Fruit fly (Drosophila melanogaster) whole organism, wandering third instar larva: ENCODE data around the gene CG44174.

Experiments used
- Abd-B ChIP-seq: fragments of >200 bp; optimal IDR thresholded peaks from 2 replicates; lab custom pipeline; 2017; ENCODE audit warnings: missing biosample characterization, missing genetic modification characterization
- CG32264 ChIP-seq: fragments of 200-800 bp; sonication (Bioruptor generic); optimal IDR thresholded peaks from 2 replicates; lab custom pipeline; 2016; ENCODE audit warnings: missing biosample characterization, missing genetic modification characterization
- CG9705 ChIP-seq: fragments of 200-800 bp; sonication (Bioruptor generic); optimal IDR thresholded peaks from 2 replicates; lab custom pipeline; 2018; ENCODE audit warnings: missing biosample characterization, mild to moderate bottlenecking, missing genetic modification characterization
- CrebA ChIP-seq: fragments of 200-800 bp; sonication (Bioruptor generic); optimal IDR thresholded peaks from 2 replicates; lab custom pipeline; 2016; ENCODE audit warnings: missing biosample characterization, mild to moderate bottlenecking, missing genetic modification characterization, borderline replicate concordance
- Dfd ChIP-seq: fragments of >200 bp; optimal IDR thresholded peaks from 2 replicates; lab custom pipeline; 2017; ENCODE audit warnings: missing biosample characterization, missing genetic modification characterization
- Dif ChIP-seq: fragments of 200-275, 200-300 bp; sonication (Bioruptor generic); optimal IDR thresholded peaks from 2 replicates; lab custom pipeline; 2018; ENCODE audit warnings: missing biosample characterization, missing genetic modification characterization; ENCODE audit not compliant: partially characterized antibody
- GATAd ChIP-seq: sonication (Bioruptor generic); optimal IDR thresholded peaks from 2 replicates; lab custom pipeline; 2016; ENCODE audit warnings: missing biosample characterization, missing genetic modification characterization
- HLH106 ChIP-seq: fragments of 200-800 bp; optimal IDR thresholded peaks from 3 replicates; lab custom pipeline; 2019; ENCODE audit warnings: missing biosample characterization, mild to moderate bottlenecking, missing genetic modification characterization, moderate library complexity
- Hnf4 ChIP-seq: fragments of 200-800 bp; sonication (Bioruptor generic); optimal IDR thresholded peaks from 2 replicates; lab custom pipeline; 2016; ENCODE audit warnings: missing biosample characterization, mild to moderate bottlenecking, missing genetic modification characterization
- Hr78 ChIP-seq: fragments of >200 bp; optimal IDR thresholded peaks from 2 replicates; lab custom pipeline; 2017; ENCODE audit warnings: missing biosample characterization, missing genetic modification characterization
- Hr83 ChIP-seq: fragments of 200-300 bp; sonication (Bioruptor generic); optimal IDR thresholded peaks from 2 replicates; lab custom pipeline; 2016; ENCODE audit warnings: missing biosample characterization, mild to moderate bottlenecking, missing genetic modification characterization, moderate library complexity; ENCODE audit not compliant: poor library complexity, severe bottlenecking
- Jra ChIP-seq: sonication (Bioruptor generic); optimal IDR thresholded peaks from 2 replicates; lab custom pipeline; 2016; ENCODE audit warnings: missing biosample characterization, missing genetic modification characterization
- Mio ChIP-seq: sonication (Bioruptor generic); optimal IDR thresholded peaks from 2 replicates; lab custom pipeline; 2016; ENCODE audit warnings: missing biosample characterization, missing genetic modification characterization
- Myc ChIP-seq: fragments of >200 bp; optimal IDR thresholded peaks from 2 replicates; lab custom pipeline; 2017
- N ChIP-seq: fragments of >200 bp; optimal IDR thresholded peaks from 2 replicates; lab custom pipeline; 2018; ENCODE audit warnings: missing biosample characterization, missing external identifiers, missing genetic modification characterization
- OdsH ChIP-seq: fragments of 200-800 bp; sonication (Bioruptor generic); optimal IDR thresholded peaks from 2 replicates; lab custom pipeline; 2016; ENCODE audit warnings: missing biosample characterization, mild to moderate bottlenecking, missing genetic modification characterization
- Rel ChIP-seq, 2 experiments: fragments of 200-800 bp; sonication (Bioruptor generic) in 1 of 2; optimal IDR thresholded peaks; 2 replicates in 1 of 2; 3 replicates in 1 of 2; lab custom pipeline; 2016 to 2019; ENCODE audit warnings: mild to moderate bottlenecking in 2 of 2, missing biosample characterization in 2 of 2, missing genetic modification characterization in 2 of 2, moderate library complexity in 1 of 2
- Sp1 ChIP-seq: fragments of 200-800 bp; sonication (Bioruptor generic); optimal IDR thresholded peaks from 3 replicates; lab custom pipeline; 2019; ENCODE audit warnings: missing biosample characterization, mild to moderate bottlenecking, missing genetic modification characterization, moderate library complexity
- Vsx2 ChIP-seq: fragments of 200-300, 225-300 bp; sonication (Bioruptor generic); optimal IDR thresholded peaks from 2 replicates; lab custom pipeline; 2018; ENCODE audit warnings: missing biosample characterization, missing genetic modification characterization; ENCODE audit not compliant: partially characterized antibody
- br ChIP-seq: fragments of 200-800 bp; sonication (Bioruptor generic); optimal IDR thresholded peaks from 2 replicates; lab custom pipeline; 2016; ENCODE audit warnings: missing biosample characterization, missing genetic modification characterization
- brk ChIP-seq: fragments of 200-800 bp; sonication (Bioruptor generic); optimal IDR thresholded peaks from 2 replicates; lab custom pipeline; 2016; ENCODE audit warnings: missing biosample characterization, mild to moderate bottlenecking, missing genetic modification characterization
- dl ChIP-seq, 2 experiments: fragments of 175-275, 200-275 bp in 1 of 2; fragments of 200-275 bp in 1 of 2; sonication (Bioruptor generic); optimal IDR thresholded peaks; lab custom pipeline; 2018; ENCODE audit warnings: mild to moderate bottlenecking in 2 of 2, missing biosample characterization in 2 of 2, missing genetic modification characterization in 2 of 2, moderate library complexity in 2 of 2; ENCODE audit not compliant: partially characterized antibody in 2 of 2, insufficient read depth in 1 of 2
- dmrt93B ChIP-seq: fragments of 200-800 bp; sonication (Bioruptor generic); optimal IDR thresholded peaks from 2 replicates; lab custom pipeline; 2018; ENCODE audit warnings: missing biosample characterization, mild to moderate bottlenecking, missing genetic modification characterization
- dsf ChIP-seq: sonication (Bioruptor generic); optimal IDR thresholded peaks from 2 replicates; lab custom pipeline; 2016; ENCODE audit warnings: missing biosample characterization, missing genetic modification characterization, borderline replicate concordance
- ey ChIP-seq: fragments of 200-800 bp; sonication (Bioruptor generic); optimal IDR thresholded peaks from 2 replicates; lab custom pipeline; 2016; ENCODE audit warnings: missing biosample characterization, missing genetic modification characterization
- foxo ChIP-seq, 2 experiments: fragments of 200-800 bp; sonication (Bioruptor generic); optimal IDR thresholded peaks; 2 replicates in 1 of 2; 3 replicates in 1 of 2; lab custom pipeline; 2016 to 2017; ENCODE audit warnings: missing biosample characterization in 2 of 2, missing genetic modification characterization in 2 of 2
- fru ChIP-seq: fragments of 200-800 bp; sonication (Bioruptor generic); optimal IDR thresholded peaks from 3 replicates; lab custom pipeline; 2016; ENCODE audit warnings: missing biosample characterization, mild to moderate bottlenecking, missing genetic modification characterization
- h ChIP-seq: fragments of 200-800 bp; sonication (Bioruptor generic); optimal IDR thresholded peaks from 3 replicates; lab custom pipeline; 2016; ENCODE audit warnings: missing biosample characterization, mild to moderate bottlenecking, missing genetic modification characterization
- jim ChIP-seq: fragments of 175-275, 200-325 bp; sonication (Bioruptor generic); optimal IDR thresholded peaks from 2 replicates; lab custom pipeline; 2016; ENCODE audit warnings: missing biosample characterization, mild to moderate bottlenecking, missing genetic modification characterization
- lola ChIP-seq: fragments of >200 bp; optimal IDR thresholded peaks from 2 replicates; lab custom pipeline; 2017; ENCODE audit warnings: missing biosample characterization, missing genetic modification characterization
- pan ChIP-seq: fragments of >200 bp; optimal IDR thresholded peaks from 2 replicates; lab custom pipeline; 2017
- psq ChIP-seq: fragments of 200-800 bp; sonication (Bioruptor generic); optimal IDR thresholded peaks from 3 replicates; lab custom pipeline; 2017; ENCODE audit warnings: missing biosample characterization, mild to moderate bottlenecking, missing genetic modification characterization, moderate library complexity
- rgr ChIP-seq: fragments of 200-800 bp; sonication (Bioruptor generic); optimal IDR thresholded peaks from 3 replicates; lab custom pipeline; 2016; ENCODE audit warnings: missing biosample characterization, mild to moderate bottlenecking, missing genetic modification characterization
- sage ChIP-seq: fragments of 200-800 bp; sonication (Bioruptor generic); optimal IDR thresholded peaks from 2 replicates; lab custom pipeline; 2016; ENCODE audit warnings: missing biosample characterization, mild to moderate bottlenecking, missing genetic modification characterization
- sv ChIP-seq: fragments of 200-800 bp; sonication (Bioruptor generic); optimal IDR thresholded peaks from 3 replicates; lab custom pipeline; 2016; ENCODE audit warnings: missing biosample characterization, missing genetic modification characterization
- tai ChIP-seq: sonication (Bioruptor generic); optimal IDR thresholded peaks from 2 replicates; lab custom pipeline; 2016; ENCODE audit warnings: missing biosample characterization, missing genetic modification characterization
- usp ChIP-seq: fragments of >200 bp; optimal IDR thresholded peaks from 2 replicates; lab custom pipeline; 2017; ENCODE audit warnings: missing biosample characterization, missing genetic modification characterization
- woc ChIP-seq: sonication (Bioruptor generic); optimal IDR thresholded peaks from 2 replicates; lab custom pipeline; 2016; ENCODE audit warnings: missing biosample characterization, mild to moderate bottlenecking, missing genetic modification characterization

CG44174 gene

dm6 chr3R:19282832-19283231, 14.7 kb downstream of the CG44174 start:
- TF ChIP-seq rgr (GFP tag; lab: Kevin White, UChicago) (peak; percentile 12), HLH106 (tag; lab: Kevin White, UChicago) (peak; percentile 27), Hnf4 (GFP tag; lab: Kevin White, UChicago) (no peak), Rel (GFP tag; optimal IDR thresholded peaks at IDR 0.05; lab: Kevin White, UChicago) (no peak), Rel (tag; optimal IDR thresholded peaks at IDR 0.05; lab: Kevin White, UChicago) (peak; percentile 20)

dm6 chr3R:19282240-19282639, 15.3 kb downstream of the CG44174 start:
- TF ChIP-seq br (peak; percentile 77), Sp1 (peak; percentile 64), Hr83 (GFP tag; lab: Kevin White, UChicago) (no peak), CG32264 (GFP tag; lab: Kevin White, UChicago) (no peak), lola (GFP tag; lab: Kevin White, UChicago) (no peak), CrebA (no peak), brk (GFP tag; lab: Kevin White, UChicago) (no peak), usp (no peak), fru (GFP tag; lab: Kevin White, UChicago) (peak; percentile 78), ey (GFP tag; lab: Kevin White, UChicago) (peak; percentile 75), dsf (GFP tag; lab: Kevin White, UChicago) (no peak), h (GFP tag; lab: Kevin White, UChicago) (peak; percentile 81), foxo (GFP tag; optimal IDR thresholded peaks at IDR 0.05; lab: Kevin White, UChicago) (peak in 1 of 2 experiments; percentile 62), Abd-B (GFP tag; lab: Kevin White, UChicago) (no peak), Rel (GFP tag; optimal IDR thresholded peaks at IDR 0.05; lab: Kevin White, UChicago) (peak; percentile 1), Rel (tag; optimal IDR thresholded peaks at IDR 0.05; lab: Kevin White, UChicago) (no peak), sage (peak; percentile 56), Myc (lab: Kevin White, UChicago) (no peak), N (GFP tag; lab: Kevin White, UChicago) (no peak), dmrt93B (GFP tag; lab: Kevin White, UChicago) (peak; percentile 16), Dfd (GFP tag; lab: Kevin White, UChicago) (no peak), OdsH (GFP tag; lab: Kevin White, UChicago) (peak; percentile 64), Hr78 (no peak), Jra (GFP tag; lab: Kevin White, UChicago) (no peak), CG9705 (GFP tag; lab: Kevin White, UChicago) (no peak), jim (GFP tag; lab: Kevin White, UChicago) (no peak), Vsx2 (GFP tag; lab: Kevin White, UChicago) (no peak), Hnf4 (GFP tag; lab: Kevin White, UChicago) (peak; percentile 48), Dif (GFP tag; lab: Kevin White, UChicago) (no peak), tai (GFP tag; lab: Kevin White, UChicago) (no peak), sv (GFP tag; lab: Kevin White, UChicago) (no peak), HLH106 (tag; lab: Kevin White, UChicago) (peak; percentile 70), rgr (GFP tag; lab: Kevin White, UChicago) (peak; percentile 74), woc (GFP tag; lab: Kevin White, UChicago) (peak; percentile 57), Mio (GFP tag; lab: Kevin White, UChicago) (peak; percentile 11), psq (peak; percentile 45), GATAd (GFP tag; lab: Kevin White, UChicago) (no peak), dl (GFP tag; optimal IDR thresholded peaks at IDR 0.05; lab: Kevin White, UChicago; ENCODE audit: insufficient read depth in 1 of 2, partially characterized antibody in 2 of 2) (no peak), pan (no peak)

DNA sequence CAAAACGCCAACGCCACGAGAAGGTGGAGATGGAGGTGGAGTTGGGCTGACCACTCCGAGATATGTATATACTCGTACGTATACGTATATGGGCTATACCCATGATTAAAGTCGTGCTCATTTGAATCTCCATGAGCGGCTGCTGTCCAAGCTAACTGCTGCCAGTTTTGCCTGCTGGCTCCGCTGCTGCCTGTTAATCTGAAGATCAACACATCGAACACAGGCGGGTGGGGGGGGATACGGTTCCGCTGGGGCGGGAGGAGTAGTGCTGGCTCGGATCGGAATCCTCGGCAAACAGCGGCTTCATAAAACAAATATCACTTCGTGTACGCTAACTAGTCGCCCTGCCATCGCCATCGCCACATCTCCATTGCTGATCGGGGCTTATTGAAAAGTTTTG, 21.4 kb downstream of the CG44174 start:
- no peak for TF ChIP-seq Myc (lab: Kevin White, UChicago)
- TF ChIP-seq foxo (GFP tag; optimal IDR thresholded peaks at IDR 0.05; lab: Kevin White, UChicago) = no peak
- TF ChIP-seq sv (GFP tag; lab: Kevin White, UChicago) = no peak
- no peak for TF ChIP-seq OdsH (GFP tag; lab: Kevin White, UChicago)
- TF ChIP-seq HLH106 (tag; lab: Kevin White, UChicago) = no peak
- TF ChIP-seq Abd-B (GFP tag; lab: Kevin White, UChicago) = no peak
- no peak for TF ChIP-seq CrebA
- TF ChIP-seq Rel (GFP tag; optimal IDR thresholded peaks at IDR 0.05; lab: Kevin White, UChicago) = no peak
- no peak for TF ChIP-seq Rel (tag; optimal IDR thresholded peaks at IDR 0.05; lab: Kevin White, UChicago)
- TF ChIP-seq h (GFP tag; lab: Kevin White, UChicago) = no peak
- TF ChIP-seq dmrt93B (GFP tag; lab: Kevin White, UChicago) = no peak
- no peak for TF ChIP-seq Vsx2 (GFP tag; lab: Kevin White, UChicago)
- no peak for TF ChIP-seq dsf (GFP tag; lab: Kevin White, UChicago)
- TF ChIP-seq, all 38 proteins: peak for 0
